Worm (Caenorhabditis elegans) whole organism, L4 larva: ENCODE results near the gene F28C6.9.

Experiments
- R02D3.7 ChIP-seq: fragments of 150-350 bp; sonication (generic microtip); optimal IDR thresholded peaks from 3 replicates; lab custom pipeline; 2014; ENCODE audit warnings: missing biosample characterization, missing genetic modification characterization
- cey-2 ChIP-seq: sonication (generic microtip); optimal IDR thresholded peaks from 3 replicates; lab custom pipeline; 2017; ENCODE audit warnings: missing genetic modification characterization, mild to moderate bottlenecking, missing compliant biosample characterization, antibody characterized with exemption, borderline replicate concordance; ENCODE audit not compliant: insufficient read depth
- daf-12 ChIP-seq: fragments of 150-350 bp; optimal IDR thresholded peaks from 2 replicates; lab custom pipeline; 2014; ENCODE audit warnings: missing biosample characterization, missing genetic modification reagents, missing genetic modification characterization
- dmd-8 ChIP-seq: fragments of 200-800 bp; sonication (Bioruptor generic); IDR thresholded peaks from 2 replicates; pipeline ENCODE4 v1.3.6; 2022; ENCODE audit warnings: missing genetic modification characterization, missing compliant biosample characterization
- mdt-29 ChIP-seq: fragments of 200-800 bp; sonication (Bioruptor generic); IDR thresholded peaks from 2 replicates; pipeline ENCODE4 v1.3.6; 2022; ENCODE audit warnings: missing genetic modification reagents, missing genetic modification characterization, missing compliant biosample characterization
- nhr-6 ChIP-seq: fragments of 150-350 bp; optimal IDR thresholded peaks from 2 replicates; lab custom pipeline; 2014; ENCODE audit warnings: missing biosample characterization, missing genetic modification characterization
- nhr-76 ChIP-seq: fragments of 150-350 bp; optimal IDR thresholded peaks from 2 replicates; lab custom pipeline; 2014; ENCODE audit warnings: missing biosample characterization, missing genetic modification characterization
- snpc-1.2 ChIP-seq: fragments of 200-800 bp; sonication (Bioruptor generic); IDR thresholded peaks from 2 replicates; pipeline ENCODE4 v1.3.6; 2022; ENCODE audit warnings: missing genetic modification reagents, missing genetic modification characterization, missing compliant biosample characterization
- spr-3 ChIP-seq: fragments of 200-800 bp; sonication (Bioruptor generic); optimal IDR thresholded peaks from 2 replicates; lab custom pipeline; 2018; ENCODE audit warnings: mild to moderate bottlenecking, missing genetic modification characterization, missing compliant biosample characterization
- zfp-3 ChIP-seq: fragments of 200-800 bp; sonication (Bioruptor generic); conservative IDR thresholded peaks from 2 replicates; pipeline ENCODE4 v1.3.6; 2022; ENCODE audit warnings: missing genetic modification reagents, missing genetic modification characterization, missing compliant biosample characterization
- zip-2 ChIP-seq: fragments of 150-350 bp; optimal IDR thresholded peaks from 2 replicates; lab custom pipeline; 2014; ENCODE audit warnings: missing biosample characterization, missing genetic modification characterization

- TF ChIP-seq dmd-8 (GFP tag; lab: Robert Waterston, UW) = no peak
- no peak for TF ChIP-seq nhr-6
- no peak for TF ChIP-seq mdt-29 (GFP tag; lab: Robert Waterston, UW)
- TF ChIP-seq daf-12 (tag; lab: Kevin White, UChicago) = no peak
- no peak for TF ChIP-seq snpc-1.2 (GFP tag; lab: Robert Waterston, UW)
- no peak for TF ChIP-seq zip-2 (tag; lab: Kevin White, UChicago)
- TF ChIP-seq cey-2 (tag; lab: Kevin White, UChicago) = no peak
- no peak for TF ChIP-seq zfp-3 (GFP tag; lab: Robert Waterston, UW)
- TF ChIP-seq spr-3 = no peak
- no peak for TF ChIP-seq R02D3.7 (tag; lab: Kevin White, UChicago)
- no peak for TF ChIP-seq nhr-76 (tag; lab: Kevin White, UChicago)
Measured at ce11 chrII:8611330-8611729, 1.3 kb upstream of the F28C6.9 start.
